Worm (Caenorhabditis elegans): Measurements from ENCODE around the gene nhr-36.

Gene nhr-36

ce11 chrV:9208878-9209277 is 52.5 kb downstream of the nhr-36 start:
- TF ChIP-seq scrt-1 (GFP tag; IDR thresholded peaks at IDR 0.05) = no peak
- no peak for TF ChIP-seq hmbx-1 (tag; optimal IDR thresholded peaks at IDR 0.05)
- TF ChIP-seq tbx-37 (GFP tag; conservative IDR thresholded peaks at IDR 0.05) = no peak
- TF ChIP-seq hmg-4 (GFP tag; optimal IDR thresholded peaks at IDR 0.05) = no peak
- no peak for TF ChIP-seq ceh-13 (GFP tag; optimal IDR thresholded peaks at IDR 0.05)
- no peak for TF ChIP-seq F13C5.2 (tag; optimal IDR thresholded peaks at IDR 0.05)
- no peak for TF ChIP-seq ets-7 (tag; optimal IDR thresholded peaks at IDR 0.05)
- no peak for TF ChIP-seq ceh-36 (tag; optimal IDR thresholded peaks at IDR 0.05)
- no peak for TF ChIP-seq hnd-1 (tag; optimal IDR thresholded peaks at IDR 0.05)
- TF ChIP-seq tbx-11 (GFP tag; IDR thresholded peaks at IDR 0.05) = no peak
- TF ChIP-seq B0310.2 (tag; optimal IDR thresholded peaks at IDR 0.05) = no peak
- no peak for TF ChIP-seq flt-1 (GFP tag; IDR thresholded peaks at IDR 0.05)
- no peak for TF ChIP-seq tra-4 (tag; optimal IDR thresholded peaks at IDR 0.05)
- TF ChIP-seq sea-1 (GFP tag; conservative IDR thresholded peaks at IDR 0.05) = no peak
- no peak for TF ChIP-seq aly-1 (tag; optimal IDR thresholded peaks at IDR 0.05)
- no peak for TF ChIP-seq pes-1 (GFP tag; IDR thresholded peaks at IDR 0.05)

Data from whole organism, early embryonic.